Fruit fly (Drosophila melanogaster) whole organism, embryonic: Measurements from ENCODE around the gene Gga.

Experiments used
- Adf1 ChIP-seq: fragments of 200-800 bp; sonication (Bioruptor generic); IDR thresholded peaks from 2 replicates; pipeline ENCODE4 v1.3.6; 2022; ENCODE audit warnings: missing biosample characterization, missing genetic modification characterization
- B-H1 ChIP-seq: fragments of 200-800 bp; sonication (Bioruptor generic); IDR thresholded peaks from 3 replicates; pipeline ENCODE4 v1.3.6; 2022; ENCODE audit warnings: missing biosample characterization, missing genetic modification characterization
- CG10209 ChIP-seq: fragments of 200-800 bp; sonication (Bioruptor generic); optimal IDR thresholded peaks from 3 replicates; lab custom pipeline; 2017; ENCODE audit warnings: missing biosample characterization, mild to moderate bottlenecking, missing genetic modification characterization, missing genetic modification reagents
- CG11247 ChIP-seq: fragments of 200-800 bp; sonication (Bioruptor generic); IDR thresholded peaks from 2 replicates; pipeline ENCODE4 v1.3.6; 2022; ENCODE audit warnings: missing biosample characterization, missing genetic modification characterization
- CG14441 ChIP-seq: fragments of 200-800 bp; sonication (Bioruptor generic); IDR thresholded peaks from 2 replicates; pipeline ENCODE4 v1.3.6; 2022; ENCODE audit warnings: missing biosample characterization, missing genetic modification characterization
- CG14710 ChIP-seq: fragments of 200-800 bp; sonication (Bioruptor generic); optimal IDR thresholded peaks from 3 replicates; lab custom pipeline; 2019; ENCODE audit warnings: missing biosample characterization, mild to moderate bottlenecking, missing genetic modification characterization, moderate library complexity
- CG14860 ChIP-seq: fragments of 200-800 bp; sonication (Bioruptor generic); IDR thresholded peaks from 3 replicates; pipeline ENCODE4 v1.3.6; 2022; ENCODE audit warnings: missing biosample characterization, missing genetic modification characterization; ENCODE audit not compliant: partially characterized antibody
- CG16815 ChIP-seq: fragments of 200-800 bp; sonication (Bioruptor generic); optimal IDR thresholded peaks from 3 replicates; lab custom pipeline; 2017; ENCODE audit warnings: missing biosample characterization, mild to moderate bottlenecking, missing genetic modification characterization
- CG18599 ChIP-seq: fragments of 200-800 bp; sonication (Bioruptor generic); optimal IDR thresholded peaks from 3 replicates; lab custom pipeline; 2017; ENCODE audit warnings: missing biosample characterization, missing genetic modification characterization, mild to moderate bottlenecking, moderate library complexity, missing genetic modification reagents
- CG31441 ChIP-seq: fragments of 200-800 bp; sonication (Bioruptor generic); IDR thresholded peaks from 2 replicates; pipeline ENCODE4 v1.3.6; 2022; ENCODE audit warnings: missing biosample characterization, missing genetic modification characterization
- CG34376 ChIP-seq: fragments of 200-800 bp; sonication (Bioruptor generic); optimal IDR thresholded peaks from 2 replicates; lab custom pipeline; 2018; ENCODE audit warnings: missing biosample characterization, mild to moderate bottlenecking, missing genetic modification characterization
- CG6654 ChIP-seq: fragments of 200-800 bp; sonication (Bioruptor generic); optimal IDR thresholded peaks from 2 replicates; lab custom pipeline; 2017; ENCODE audit warnings: missing biosample characterization, mild to moderate bottlenecking, missing genetic modification characterization
- CG8290 ChIP-seq, 3 experiments: fragments of 200-800 bp; sonication (Bioruptor generic); optimal IDR thresholded peaks; 2 replicates each; lab custom pipeline; 2016 to 2019; ENCODE audit warnings: missing biosample characterization in 3 of 3, missing genetic modification characterization in 3 of 3, mild to moderate bottlenecking in 2 of 3, moderate library complexity in 1 of 3
- CG8924 ChIP-seq: fragments of 200-800 bp; optimal IDR thresholded peaks from 3 replicates; lab custom pipeline; 2019; ENCODE audit warnings: missing biosample characterization, mild to moderate bottlenecking, missing genetic modification characterization, moderate library complexity
- CG9932 ChIP-seq: fragments of 200-800 bp; sonication (Bioruptor generic); IDR thresholded peaks from 2 replicates; pipeline ENCODE4 v1.3.6; 2022; ENCODE audit warnings: missing biosample characterization, missing genetic modification characterization
- D19B ChIP-seq: fragments of 200-800 bp; sonication (Bioruptor generic); optimal IDR thresholded peaks from 2 replicates; lab custom pipeline; 2017; ENCODE audit warnings: missing biosample characterization, mild to moderate bottlenecking, missing genetic modification characterization
- Dref ChIP-seq: fragments of 200-800 bp; sonication (Bioruptor generic); IDR thresholded peaks from 2 replicates; pipeline ENCODE4 v1.3.6; 2022; ENCODE audit warnings: missing biosample characterization, missing genetic modification characterization
- Ets97D ChIP-seq: fragments of 200-800 bp; sonication (Bioruptor generic); optimal IDR thresholded peaks from 3 replicates; lab custom pipeline; 2016; ENCODE audit warnings: missing biosample characterization, missing genetic modification characterization
- Fer1 ChIP-seq: fragments of 200-800 bp; sonication (Bioruptor generic); optimal IDR thresholded peaks from 2 replicates; lab custom pipeline; 2017; ENCODE audit warnings: missing biosample characterization, mild to moderate bottlenecking, missing genetic modification characterization
- HHEX ChIP-seq: fragments of 200-800 bp; sonication (Bioruptor generic); optimal IDR thresholded peaks from 3 replicates; lab custom pipeline; 2017; ENCODE audit warnings: missing biosample characterization, mild to moderate bottlenecking, missing genetic modification characterization, missing genetic modification reagents
- Hey ChIP-seq: fragments of 200-800 bp; sonication (Bioruptor generic); optimal IDR thresholded peaks from 3 replicates; lab custom pipeline; 2018; ENCODE audit warnings: missing biosample characterization, mild to moderate bottlenecking, missing genetic modification characterization
- HmgZ ChIP-seq: fragments of 200-800 bp; sonication (Bioruptor generic); optimal IDR thresholded peaks from 2 replicates; lab custom pipeline; 2018; ENCODE audit warnings: missing biosample characterization, mild to moderate bottlenecking, missing genetic modification characterization
- MBD-R2 ChIP-seq: fragments of 200-800 bp; sonication (Bioruptor generic); IDR thresholded peaks from 2 replicates; pipeline ENCODE4 v1.3.6; 2022; ENCODE audit warnings: missing biosample characterization, missing genetic modification characterization
- Pdp1 ChIP-seq, 2 experiments: fragments of 200-800 bp; sonication (Bioruptor generic); optimal IDR thresholded peaks; 3 replicates each; lab custom pipeline; 2016; ENCODE audit warnings: missing biosample characterization in 2 of 2, missing genetic modification characterization in 2 of 2, mild to moderate bottlenecking in 1 of 2, moderate library complexity in 1 of 2
- chinmo ChIP-seq: fragments of 200-800 bp; sonication (Bioruptor generic); IDR thresholded peaks from 4 replicates; pipeline ENCODE4 v1.3.6; 2022; ENCODE audit warnings: missing biosample characterization, missing genetic modification characterization; ENCODE audit not compliant: partially characterized antibody
- chm ChIP-seq: fragments of 200-800 bp; sonication (Bioruptor generic); IDR thresholded peaks from 2 replicates; pipeline ENCODE4 v1.3.6; 2022; ENCODE audit warnings: missing biosample characterization, missing genetic modification characterization
- dm ChIP-seq: fragments of 200-800 bp; sonication (Bioruptor generic); optimal IDR thresholded peaks from 3 replicates; lab custom pipeline; 2016; ENCODE audit warnings: missing biosample characterization, missing genetic modification characterization
- dpn ChIP-seq, 2 experiments: fragments of 200-800 bp; sonication (Bioruptor generic); optimal IDR thresholded peaks; 3 replicates each; lab custom pipeline; 2016; ENCODE audit warnings: missing biosample characterization in 2 of 2, missing genetic modification characterization in 2 of 2
- dysf ChIP-seq: fragments of 200-800 bp; sonication (Bioruptor generic); IDR thresholded peaks from 3 replicates; pipeline ENCODE4 v1.3.6; 2022; ENCODE audit warnings: missing biosample characterization, missing genetic modification characterization
- fd3F ChIP-seq: fragments of 200-800 bp; sonication (Bioruptor generic); optimal IDR thresholded peaks from 2 replicates; lab custom pipeline; 2018; ENCODE audit warnings: missing biosample characterization, mild to moderate bottlenecking, missing genetic modification characterization, moderate library complexity
- gcm2 ChIP-seq: fragments of 200-800 bp; sonication (Bioruptor generic); optimal IDR thresholded peaks from 2 replicates; lab custom pipeline; 2016; ENCODE audit warnings: missing biosample characterization, missing genetic modification characterization
- gsb-n ChIP-seq: fragments of 200-800 bp; sonication (Bioruptor generic); optimal IDR thresholded peaks from 3 replicates; lab custom pipeline; 2018; ENCODE audit warnings: missing biosample characterization, mild to moderate bottlenecking, missing genetic modification characterization
- hkb ChIP-seq, 2 experiments: fragments of 200-800 bp in 1 of 2; fragments of >200 bp in 1 of 2; sonication (Bioruptor generic) in 1 of 2; IDR thresholded peaks in 1 of 2; optimal IDR thresholded peaks in 1 of 2; 2 replicates each; pipeline versions ENCODE4 v1.3.6 to Lab custom; 2017 to 2022; ENCODE audit warnings: missing biosample characterization in 1 of 2, missing genetic modification characterization in 1 of 2
- ind ChIP-seq: fragments of 200-800 bp; sonication (Bioruptor generic); optimal IDR thresholded peaks from 3 replicates; lab custom pipeline; 2016; ENCODE audit warnings: missing biosample characterization, missing genetic modification characterization
- nau ChIP-seq: fragments of 200-800 bp; sonication (Bioruptor generic); optimal IDR thresholded peaks from 3 replicates; lab custom pipeline; 2017; ENCODE audit warnings: missing biosample characterization, mild to moderate bottlenecking, missing genetic modification characterization, missing genetic modification reagents
- peb ChIP-seq: fragments of 200-800 bp; sonication (Bioruptor generic); IDR thresholded peaks from 2 replicates; pipeline ENCODE4 v1.3.6; 2022; ENCODE audit warnings: missing biosample characterization, missing genetic modification characterization
- pnt ChIP-seq: fragments of 200-800 bp; sonication (Bioruptor generic); optimal IDR thresholded peaks from 3 replicates; lab custom pipeline; 2016; ENCODE audit warnings: missing biosample characterization, missing genetic modification characterization
- ranshi ChIP-seq: fragments of 200-800 bp; sonication (Bioruptor generic); IDR thresholded peaks from 2 replicates; pipeline ENCODE4 v1.3.6; 2022; ENCODE audit warnings: missing biosample characterization, missing genetic modification characterization
- rib ChIP-seq: fragments of 200-800 bp; sonication (Bioruptor generic); IDR thresholded peaks from 2 replicates; pipeline ENCODE4 v1.3.6; 2022; ENCODE audit warnings: missing biosample characterization, missing genetic modification characterization
- salm ChIP-seq: fragments of 200-800 bp; sonication (Bioruptor generic); optimal IDR thresholded peaks from 2 replicates; lab custom pipeline; 2018; ENCODE audit warnings: missing biosample characterization, mild to moderate bottlenecking, missing genetic modification characterization
- sd ChIP-seq: fragments of 200-800 bp; sonication (Bioruptor generic); optimal IDR thresholded peaks from 3 replicates; lab custom pipeline; 2018; ENCODE audit warnings: missing biosample characterization, mild to moderate bottlenecking, missing genetic modification characterization, moderate library complexity
- sima ChIP-seq: fragments of 200-800 bp; sonication (Bioruptor generic); optimal IDR thresholded peaks from 2 replicates; lab custom pipeline; 2016; ENCODE audit warnings: missing biosample characterization, missing genetic modification characterization
- slp2 ChIP-seq: fragments of 200-800 bp; sonication (Bioruptor generic); optimal IDR thresholded peaks from 2 replicates; lab custom pipeline; 2016; ENCODE audit warnings: missing biosample characterization, missing genetic modification characterization
- sqz ChIP-seq: fragments of 200-800 bp; sonication (Bioruptor generic); optimal IDR thresholded peaks from 3 replicates; lab custom pipeline; 2018; ENCODE audit warnings: missing biosample characterization, mild to moderate bottlenecking, missing genetic modification characterization
- ssp ChIP-seq: fragments of 200-800 bp; sonication (Bioruptor generic); IDR thresholded peaks from 2 replicates; pipeline ENCODE4 v1.3.6; 2022; ENCODE audit warnings: missing biosample characterization, missing genetic modification characterization
- stwl ChIP-seq: fragments of 200-800 bp; sonication (Bioruptor generic); optimal IDR thresholded peaks from 3 replicates; lab custom pipeline; 2018; ENCODE audit warnings: missing biosample characterization, mild to moderate bottlenecking, missing genetic modification characterization, moderate library complexity
- twi ChIP-seq: fragments of 200-800 bp; optimal IDR thresholded peaks from 2 replicates; lab custom pipeline; 2019; ENCODE audit warnings: missing biosample characterization, mild to moderate bottlenecking, missing genetic modification characterization, moderate library complexity
- z ChIP-seq: fragments of 200-800 bp; sonication (Bioruptor generic); IDR thresholded peaks from 3 replicates; pipeline ENCODE4 v1.3.6; 2022; ENCODE audit warnings: missing biosample characterization, missing genetic modification characterization
- zen2 ChIP-seq: fragments of 200-800 bp; sonication (Bioruptor generic); IDR thresholded peaks from 3 replicates; pipeline ENCODE4 v1.3.6; 2022; ENCODE audit warnings: missing biosample characterization, missing genetic modification characterization; ENCODE audit not compliant: partially characterized antibody

Gga gene

DNA sequence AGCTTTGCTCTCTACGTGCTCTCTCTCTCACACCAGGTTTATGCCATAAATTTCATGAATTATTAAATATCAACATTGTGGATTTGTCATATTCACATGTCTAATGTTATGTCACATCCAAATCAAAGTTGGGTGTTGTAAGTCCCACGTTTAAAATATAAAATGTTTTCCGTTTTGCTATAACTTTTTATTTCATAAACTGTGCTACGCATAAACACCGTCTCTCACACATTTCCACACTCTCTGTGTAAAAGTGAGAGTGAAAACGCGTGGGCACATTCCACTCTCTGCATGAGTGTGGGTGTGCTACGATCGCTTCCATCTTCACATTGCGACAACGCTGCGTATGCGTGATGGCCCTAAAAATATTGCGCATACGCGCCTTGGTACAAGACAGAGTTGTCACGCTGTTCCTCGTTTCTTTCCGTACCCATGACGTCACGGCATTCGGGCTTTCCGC is 39.9 kb downstream of the Gga start (continued):
- peak; percentile 99 for TF ChIP-seq HmgZ (tag; lab: Kevin White, UChicago)
- peak; percentile 92 for TF ChIP-seq slp2 (GFP tag; lab: Kevin White, UChicago)
- peak; percentile 99 for TF ChIP-seq CG18599 (GFP tag; lab: Kevin White, UChicago)
- peak; percentile 99 for TF ChIP-seq Fer1 (GFP tag; lab: Kevin White, UChicago)
- TF ChIP-seq dpn (GFP tag; optimal IDR thresholded peaks at IDR 0.05; lab: Kevin White, UChicago) = peak; percentile 94 to 96
- peak; percentile 97 for TF ChIP-seq dysf (GFP tag; lab: Robert Waterston, UW)
- TF ChIP-seq CG8290 (GFP tag; optimal IDR thresholded peaks at IDR 0.05; lab: Kevin White, UChicago) = peak; percentile 77
- peak; percentile 70 to 99 for TF ChIP-seq CG8290 (tag; optimal IDR thresholded peaks at IDR 0.05; lab: Kevin White, UChicago)
- peak; percentile 75 for TF ChIP-seq Ets97D
- TF ChIP-seq CG14710 (tag; lab: Kevin White, UChicago) = peak; percentile 89
- TF ChIP-seq CG8924 (tag; lab: Kevin White, UChicago) = peak; percentile 99
- no peak for TF ChIP-seq zen2
- peak; percentile 86 for TF ChIP-seq CG6654 (GFP tag; lab: Kevin White, UChicago)
- peak; percentile 88 for TF ChIP-seq twi
- TF ChIP-seq fd3F (GFP tag; lab: Kevin White, UChicago) = peak; percentile 97
- TF ChIP-seq Hey (tag; lab: Kevin White, UChicago) = peak; percentile 89
- TF ChIP-seq CG14860 (GFP tag; lab: Robert Waterston, UW) = no peak
- TF ChIP-seq stwl (tag; lab: Kevin White, UChicago) = peak; percentile 12
- peak; percentile 90 for TF ChIP-seq CG11247
- TF ChIP-seq CG16815 (GFP tag; lab: Kevin White, UChicago) = peak; percentile 51
- TF ChIP-seq chm (GFP tag; lab: Robert Waterston, UW) = peak; percentile 97
- peak; percentile 93 for TF ChIP-seq CG9932 (GFP tag; lab: Robert Waterston, UW)
- TF ChIP-seq D19B = peak; percentile 93
- peak; percentile 93 for TF ChIP-seq B-H1 (GFP tag; lab: Robert Waterston, UW)
- peak; percentile 92 for TF ChIP-seq sima (GFP tag; lab: Kevin White, UChicago)
- TF ChIP-seq Pdp1 (GFP tag; optimal IDR thresholded peaks at IDR 0.05; lab: Kevin White, UChicago) = peak; percentile 94 to 97
- TF ChIP-seq salm (tag; lab: Kevin White, UChicago) = peak; percentile 97
- TF ChIP-seq hkb (optimal IDR thresholded peaks at IDR 0.05; lab: Kevin White, UChicago) = no peak
- TF ChIP-seq hkb (GFP tag; IDR thresholded peaks at IDR 0.05; lab: Robert Waterston, UW) = peak; percentile 99
- peak; percentile 92 for TF ChIP-seq sd (tag; lab: Kevin White, UChicago)
- peak; percentile 67 for TF ChIP-seq ssp (GFP tag; lab: Robert Waterston, UW)
- no peak for TF ChIP-seq z (GFP tag; lab: Robert Waterston, UW)
- TF ChIP-seq CG14441 (GFP tag; lab: Robert Waterston, UW) = peak; percentile 94
- peak; percentile 94 for TF ChIP-seq MBD-R2 (GFP tag; lab: Robert Waterston, UW)
- peak; percentile 97 for TF ChIP-seq rib (GFP tag; lab: Robert Waterston, UW)
- peak; percentile 89 for TF ChIP-seq sqz (GFP tag; lab: Kevin White, UChicago)
- peak; percentile 94 for TF ChIP-seq CG31441 (GFP tag; lab: Robert Waterston, UW)
- peak; percentile 78 for TF ChIP-seq Adf1 (GFP tag; lab: Robert Waterston, UW)
- TF ChIP-seq gsb-n = peak; percentile 87
- TF ChIP-seq Dref (GFP tag; lab: Robert Waterston, UW) = no peak
- peak; percentile 95 for TF ChIP-seq ind (GFP tag; lab: Kevin White, UChicago)
- TF ChIP-seq HHEX (GFP tag; lab: Kevin White, UChicago) = peak; percentile 99
- peak; percentile 100 for TF ChIP-seq CG34376 (GFP tag; lab: Kevin White, UChicago)
- TF ChIP-seq pnt (GFP tag; lab: Kevin White, UChicago) = peak; percentile 79
- TF ChIP-seq chinmo (GFP tag; lab: Robert Waterston, UW) = no peak; the same call in 3 of the 4 replicates
- TF ChIP-seq dm (GFP tag; lab: Kevin White, UChicago) = peak; percentile 85
- TF ChIP-seq nau = peak; percentile 97
- peak; percentile 93 for TF ChIP-seq gcm2 (GFP tag; lab: Kevin White, UChicago)
- TF ChIP-seq ranshi (GFP tag; lab: Robert Waterston, UW) = peak; percentile 94
- TF ChIP-seq CG10209 = peak; percentile 96
- TF ChIP-seq peb (GFP tag; lab: Robert Waterston, UW) = peak; percentile 72; the same call in 1 of the 2 replicates
